Worm (Caenorhabditis elegans): ENCODE data around the gene F55A11.7.
A peak's percentile ranks its signal among the peaks of the same experiment; 100 is the strongest.

Gene F55A11.7

DNA sequence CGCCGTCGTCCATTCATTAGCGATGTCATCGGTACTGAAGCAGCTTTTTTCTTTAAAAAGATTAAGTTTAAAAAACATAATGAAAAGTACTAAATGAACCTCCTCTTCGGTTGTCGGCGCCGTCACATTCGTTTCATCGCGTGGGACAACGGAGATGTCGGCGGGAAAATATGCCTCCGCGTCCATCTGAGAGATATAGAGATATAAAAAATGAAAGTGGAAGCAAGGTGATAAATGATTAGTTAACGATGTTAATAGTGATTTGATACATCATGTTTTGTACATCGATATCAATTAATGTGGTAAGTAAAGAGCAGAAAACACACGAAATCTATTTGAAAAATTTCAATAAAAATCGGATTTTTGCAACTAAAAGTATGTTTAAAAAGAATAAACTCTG, at the start of gene F55A11.7:
F55A11.7 (minus strand) TSS at position 186 of the 400 bp plus-strand sequence.
- TF ChIP-seq dao-5 (tag; optimal IDR thresholded peaks at IDR 0.05) (no peak), W03F9.2 (tag; optimal IDR thresholded peaks at IDR 0.05) (no peak), him-1 (tag; optimal IDR thresholded peaks at IDR 0.05) (no peak)

ce11 chrV:11836073-11836472, 48.8 kb upstream of the F55A11.7 start, which contains the start of gene R13H4.2:
R13H4.2 (plus strand) TSS chrV:11836391.
- TF ChIP-seq W03F9.2 (tag; optimal IDR thresholded peaks at IDR 0.05) = no peak
- TF ChIP-seq him-1 (tag; optimal IDR thresholded peaks at IDR 0.05) = no peak
- no peak for TF ChIP-seq dao-5 (tag; optimal IDR thresholded peaks at IDR 0.05)

ce11 chrV:11833319-11833718, 46.1 kb upstream of the F55A11.7 start, which contains the start of gene pho-8:
pho-8 (plus strand) TSS chrV:11833619.
- TF ChIP-seq dao-5 (tag; optimal IDR thresholded peaks at IDR 0.05) (no peak), him-1 (tag; optimal IDR thresholded peaks at IDR 0.05) (no peak), W03F9.2 (tag; optimal IDR thresholded peaks at IDR 0.05) (no peak)

DNA sequence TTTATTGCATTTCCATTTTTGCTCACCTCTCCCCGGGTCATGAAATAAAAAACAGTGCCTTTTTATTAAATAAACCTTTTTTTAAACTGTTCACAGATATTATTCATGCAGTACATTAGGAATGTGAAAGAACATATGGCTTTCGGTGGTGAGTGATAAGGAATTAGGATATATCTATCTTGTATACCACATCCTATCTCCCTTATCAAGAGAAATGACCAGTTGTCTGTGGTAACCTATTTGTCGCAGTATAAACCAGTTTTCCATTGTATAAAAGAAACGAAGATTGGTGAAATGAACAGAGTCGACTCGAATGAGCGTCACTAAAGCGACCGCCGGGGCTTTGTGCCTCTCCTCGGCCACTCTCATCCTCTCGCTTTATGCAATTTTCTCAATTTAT, 42.0 kb upstream of the F55A11.7 start, which contains the start of gene col-158:
col-158 (plus strand) TSS at position 301 of the 400 bp plus-strand sequence.
- TF ChIP-seq W03F9.2 (tag; optimal IDR thresholded peaks at IDR 0.05) (no peak), dao-5 (tag; optimal IDR thresholded peaks at IDR 0.05) (no peak), him-1 (tag; optimal IDR thresholded peaks at IDR 0.05) (no peak)

DNA sequence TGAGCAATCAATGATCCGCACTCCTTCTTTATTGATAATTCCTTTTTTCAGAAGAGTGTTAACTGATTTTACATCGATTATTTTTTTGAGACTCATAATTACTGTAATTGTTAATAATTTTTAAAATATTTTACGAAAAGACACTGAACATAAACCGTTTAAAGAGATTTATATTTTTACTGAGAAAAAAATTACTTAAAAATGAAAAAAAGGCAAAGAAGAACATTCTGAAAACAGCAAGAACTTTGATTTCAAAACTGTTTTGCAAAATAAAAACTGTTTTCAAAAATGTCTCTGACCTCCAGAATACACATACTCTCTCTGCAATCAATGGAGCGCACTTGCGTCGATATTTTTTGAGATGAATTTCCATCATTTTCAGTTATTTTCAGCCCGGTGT, 39.7 kb upstream of the F55A11.7 start, which contains the start of the genes mpst-1 and D2023.6:
mpst-1 (minus strand) TSS at position 101 of the 400 bp plus-strand sequence.
D2023.6 (plus strand) TSS at position 388 of the 400 bp plus-strand sequence.
- TF ChIP-seq him-1 (tag; optimal IDR thresholded peaks at IDR 0.05) = no peak
- no peak for TF ChIP-seq W03F9.2 (tag; optimal IDR thresholded peaks at IDR 0.05)
- TF ChIP-seq dao-5 (tag; optimal IDR thresholded peaks at IDR 0.05) = no peak

- TF ChIP-seq dao-5 (tag; optimal IDR thresholded peaks at IDR 0.05) = no peak
- no peak for TF ChIP-seq W03F9.2 (tag; optimal IDR thresholded peaks at IDR 0.05)
- TF ChIP-seq him-1 (tag; optimal IDR thresholded peaks at IDR 0.05) = no peak
Observed at ce11 chrV:11825662-11826061, 38.4 kb upstream of the F55A11.7 start, which contains the start of gene D2023.4. D2023.4 (minus strand) TSS chrV:11825762.

- no peak for TF ChIP-seq him-1 (tag; optimal IDR thresholded peaks at IDR 0.05)
- peak; percentile 35 for TF ChIP-seq W03F9.2 (tag; optimal IDR thresholded peaks at IDR 0.05)
- no peak for TF ChIP-seq dao-5 (tag; optimal IDR thresholded peaks at IDR 0.05)
Observed at ce11 chrV:11823978-11824377, 36.7 kb upstream of the F55A11.7 start.

ce11 chrV:11822461-11822939, 35.3 kb upstream of the F55A11.7 start, which contains the start of gene pyc-1:
pyc-1 (minus strand) TSS chrV:11822529.
- TF ChIP-seq W03F9.2 (tag; optimal IDR thresholded peaks at IDR 0.05) (peak; percentile 8), him-1 (tag; optimal IDR thresholded peaks at IDR 0.05) (no peak)

ce11 chrV:11820551-11820950, 33.3 kb upstream of the F55A11.7 start:
- TF ChIP-seq him-1 (tag; optimal IDR thresholded peaks at IDR 0.05) (no peak), dao-5 (tag; optimal IDR thresholded peaks at IDR 0.05) (no peak), W03F9.2 (tag; optimal IDR thresholded peaks at IDR 0.05) (no peak)

DNA sequence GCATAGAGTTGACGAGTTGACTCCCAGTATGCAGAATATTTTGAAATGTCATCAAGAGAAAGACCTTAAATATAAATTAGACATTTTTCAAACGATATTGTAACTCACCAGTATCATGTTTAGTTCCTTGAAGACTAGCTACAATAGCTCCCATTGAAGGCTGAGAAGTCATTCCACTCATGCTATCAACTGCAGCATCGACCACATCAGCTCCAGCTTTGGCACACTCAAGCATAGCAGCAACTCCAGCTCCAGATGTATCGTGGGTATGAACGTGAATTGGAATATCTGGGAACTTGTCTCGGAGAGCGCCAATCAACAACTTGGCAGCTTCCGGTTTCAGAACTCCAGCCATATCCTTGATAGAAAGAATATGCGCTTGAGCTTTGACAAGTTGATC, 32.2 kb upstream of the F55A11.7 start:
- TF ChIP-seq dao-5 (tag; optimal IDR thresholded peaks at IDR 0.05) (no peak), him-1 (tag; optimal IDR thresholded peaks at IDR 0.05) (no peak), W03F9.2 (tag; optimal IDR thresholded peaks at IDR 0.05) (no peak)

DNA sequence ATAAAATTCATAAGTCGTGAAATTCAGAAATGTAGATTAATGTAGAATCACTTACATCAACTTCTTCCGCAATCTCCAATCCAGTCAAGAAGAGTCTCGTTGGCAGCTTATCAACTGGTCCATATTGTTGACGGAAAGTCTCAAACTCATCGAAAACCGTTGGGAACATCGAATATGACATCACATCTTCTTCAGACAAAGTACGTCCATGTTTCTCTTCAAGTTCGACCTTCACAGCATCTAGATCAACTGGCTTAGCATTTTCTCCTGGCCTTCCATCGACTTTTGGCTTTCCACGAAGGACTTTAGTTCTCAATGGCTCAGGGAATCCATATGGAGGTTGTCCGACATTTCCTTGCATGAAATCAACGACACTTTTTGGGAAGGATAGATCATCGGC, 31.5 kb upstream of the F55A11.7 start:
- no peak for TF ChIP-seq him-1 (tag; optimal IDR thresholded peaks at IDR 0.05)
- TF ChIP-seq W03F9.2 (tag; optimal IDR thresholded peaks at IDR 0.05) = no peak
- no peak for TF ChIP-seq dao-5 (tag; optimal IDR thresholded peaks at IDR 0.05)

ce11 chrV:11818064-11818463, 30.8 kb upstream of the F55A11.7 start:
- no peak for TF ChIP-seq dao-5 (tag; optimal IDR thresholded peaks at IDR 0.05)
- TF ChIP-seq W03F9.2 (tag; optimal IDR thresholded peaks at IDR 0.05) = no peak
- no peak for TF ChIP-seq him-1 (tag; optimal IDR thresholded peaks at IDR 0.05)

DNA sequence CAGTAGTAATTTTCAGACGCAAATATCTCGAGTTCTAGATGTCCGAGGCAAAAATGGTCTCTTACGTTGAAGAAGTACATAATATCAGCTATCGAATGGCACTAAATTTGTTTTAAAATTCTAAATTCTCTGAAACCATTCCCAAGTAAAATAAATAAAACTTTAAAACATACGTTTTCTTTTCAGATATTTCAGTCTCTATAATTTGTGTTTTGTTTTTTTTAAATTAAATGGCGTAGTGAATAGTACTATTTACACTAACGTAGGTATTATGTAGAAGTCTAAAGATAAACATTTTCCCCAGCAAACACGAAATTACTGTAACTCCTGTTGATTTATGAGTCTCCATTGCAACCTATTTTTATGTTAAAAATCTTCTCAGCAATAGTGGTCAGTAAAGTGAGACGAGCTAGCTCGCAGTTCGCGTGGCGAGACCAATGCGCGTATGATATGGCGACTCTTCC, 30.1 kb upstream of the F55A11.7 start:
- TF ChIP-seq him-1 (tag; optimal IDR thresholded peaks at IDR 0.05) (no peak), W03F9.2 (tag; optimal IDR thresholded peaks at IDR 0.05) (no peak), dao-5 (tag; optimal IDR thresholded peaks at IDR 0.05) (no peak)

- TF ChIP-seq dao-5 (tag; optimal IDR thresholded peaks at IDR 0.05) (no peak), him-1 (tag; optimal IDR thresholded peaks at IDR 0.05) (no peak), W03F9.2 (tag; optimal IDR thresholded peaks at IDR 0.05) (no peak)
Observed at ce11 chrV:11815566-11815965, 28.3 kb upstream of the F55A11.7 start.

DNA sequence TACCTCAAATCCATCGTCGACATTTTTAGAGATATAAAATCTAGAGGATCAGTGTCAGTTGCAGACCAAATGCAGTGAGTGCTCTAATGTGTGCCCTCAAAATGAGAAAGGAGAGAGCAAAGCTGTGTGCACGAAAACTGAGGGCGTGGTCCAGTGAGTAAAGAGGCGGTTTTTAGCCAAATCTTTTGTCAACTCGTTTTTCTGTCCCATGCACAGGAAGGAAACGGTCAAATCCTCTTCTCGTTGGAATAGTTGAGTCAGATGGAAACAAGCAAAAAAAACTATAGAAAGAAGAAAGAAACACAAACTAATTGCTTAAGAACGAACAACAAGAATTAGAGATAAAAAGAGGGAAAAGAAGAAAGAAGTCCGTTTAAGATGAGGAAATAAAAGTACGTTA, 24.7 kb upstream of the F55A11.7 start, which contains the start of gene D2023.3:
D2023.3 (minus strand) TSS at position 101 of the 400 bp plus-strand sequence.
- no peak for TF ChIP-seq dao-5 (tag; optimal IDR thresholded peaks at IDR 0.05)
- no peak for TF ChIP-seq him-1 (tag; optimal IDR thresholded peaks at IDR 0.05)
- TF ChIP-seq W03F9.2 (tag; optimal IDR thresholded peaks at IDR 0.05) = no peak

Data from whole organism, L4/young adult.